Worm (Caenorhabditis elegans): ENCODE data around the gene T07F8.1.

ce11 chrII:7121762-7122292, 26.4 kb upstream of the T07F8.1 start, which contains the start of gene F10E7.2:
- no peak for TF ChIP-seq W03F9.2 (tag; optimal IDR thresholded peaks at IDR 0.05)
- TF ChIP-seq him-1 (tag; optimal IDR thresholded peaks at IDR 0.05) = no peak
- no peak for TF ChIP-seq dao-5 (tag; optimal IDR thresholded peaks at IDR 0.05)
